Fruit fly (Drosophila melanogaster): ENCODE measurements around the gene Vha13.

The Vha13 gene

DNA sequence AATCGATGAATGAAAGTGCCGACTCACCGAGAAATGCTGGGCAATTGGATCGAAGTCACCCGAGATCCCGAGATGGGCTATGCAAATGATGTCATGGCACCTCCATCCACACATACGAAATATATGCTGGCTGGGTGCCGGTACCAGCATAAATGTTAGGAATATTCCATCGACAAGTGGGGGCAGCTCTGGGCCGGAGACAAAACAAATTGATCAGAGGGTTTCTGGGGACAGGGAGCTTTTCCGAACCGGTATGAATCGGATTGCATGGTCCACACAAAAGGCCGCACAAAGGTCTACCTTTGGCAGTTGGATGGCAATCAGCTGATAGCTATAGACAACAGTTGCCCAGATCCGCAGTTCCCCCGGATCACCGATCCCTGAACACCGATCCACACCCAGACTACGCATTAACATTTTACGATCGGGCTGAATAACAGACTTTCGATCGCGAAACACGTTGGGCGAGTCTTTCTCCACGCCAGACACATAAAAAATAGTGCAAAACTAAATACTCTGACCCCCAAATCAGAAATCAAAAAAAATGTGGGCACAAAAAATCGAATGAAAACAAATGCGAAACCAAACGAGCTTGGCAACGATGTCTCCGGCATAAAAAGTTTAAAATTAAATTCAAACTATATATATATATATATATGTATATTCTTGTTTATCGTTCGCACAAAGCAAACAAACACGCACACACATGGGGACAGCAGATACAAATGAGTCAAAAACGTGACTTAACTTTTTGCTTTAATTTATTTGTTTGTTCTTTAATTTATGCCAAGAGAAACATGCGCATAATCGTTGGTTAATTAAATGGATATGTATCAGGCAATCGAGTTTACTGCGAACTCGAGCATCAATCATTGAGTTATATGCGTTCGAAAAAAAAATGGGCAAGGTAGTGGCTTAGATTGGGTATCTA lies 18.6 kb downstream of the Vha13 start (continued):
- no peak for TF ChIP-seq CG7745 (tag; optimal IDR thresholded peaks at IDR 0.05)
- no peak for TF ChIP-seq gce (GFP tag; IDR thresholded peaks at IDR 0.05)
- TF ChIP-seq pita (GFP tag; optimal IDR thresholded peaks at IDR 0.05) = no peak
- TF ChIP-seq Antp (GFP tag; optimal IDR thresholded peaks at IDR 0.05) = no peak
- no peak for TF ChIP-seq CG6683 (GFP tag; optimal IDR thresholded peaks at IDR 0.05)
- no peak for TF ChIP-seq CG31388 (GFP tag; optimal IDR thresholded peaks at IDR 0.05)
- no peak for TF ChIP-seq rib (GFP tag; IDR thresholded peaks at IDR 0.05)
- no peak for TF ChIP-seq CG1529 (GFP tag; optimal IDR thresholded peaks at IDR 0.05)
- TF ChIP-seq esg (GFP tag; conservative IDR thresholded peaks at IDR 0.05) = no peak
- TF ChIP-seq Usf (GFP tag; optimal IDR thresholded peaks at IDR 0.05) = no peak
- no peak for TF ChIP-seq gt (GFP tag; IDR thresholded peaks at IDR 0.05)
- no peak for TF ChIP-seq MTF-1 (GFP tag; optimal IDR thresholded peaks at IDR 0.05; ENCODE audit: borderline replicate concordance)
- TF ChIP-seq MBD-R2 (GFP tag; IDR thresholded peaks at IDR 0.05) = no peak
- no peak for TF ChIP-seq CG7928 (GFP tag; optimal IDR thresholded peaks at IDR 0.05)
- TF ChIP-seq crc (GFP tag; optimal IDR thresholded peaks at IDR 0.05) = no peak
- TF ChIP-seq gcm (GFP tag; optimal IDR thresholded peaks at IDR 0.05) = peak; percentile 91
- TF ChIP-seq CG13123 (GFP tag; optimal IDR thresholded peaks at IDR 0.05) = no peak
- no peak for TF ChIP-seq CG12071 (GFP tag; optimal IDR thresholded peaks at IDR 0.05)
- no peak for TF ChIP-seq Ssrp (tag; optimal IDR thresholded peaks at IDR 0.05)
- TF ChIP-seq Spps (tag; optimal IDR thresholded peaks at IDR 0.05) = no peak
- no peak for TF ChIP-seq slp2 (GFP tag; optimal IDR thresholded peaks at IDR 0.05)
- no peak for TF ChIP-seq luna (GFP tag; optimal IDR thresholded peaks at IDR 0.05)
- TF ChIP-seq HLHmδ (GFP tag; optimal IDR thresholded peaks at IDR 0.05) = no peak
- no peak for TF ChIP-seq emc (GFP tag; optimal IDR thresholded peaks at IDR 0.05)
- TF ChIP-seq odd (GFP tag; optimal IDR thresholded peaks at IDR 0.05) = no peak
- TF ChIP-seq abd-A (tag; optimal IDR thresholded peaks at IDR 0.05) = peak; percentile 20
- no peak for TF ChIP-seq Hmr (GFP tag; optimal IDR thresholded peaks at IDR 0.05)
- TF ChIP-seq Doc3 (GFP tag; IDR thresholded peaks at IDR 0.05; ENCODE audit: partially characterized antibody) = no peak
- no peak for TF ChIP-seq Dip3 (GFP tag; optimal IDR thresholded peaks at IDR 0.05)
- TF ChIP-seq vvl (GFP tag; IDR thresholded peaks at IDR 0.05) = peak; percentile 60
- TF ChIP-seq Meics (GFP tag; optimal IDR thresholded peaks at IDR 0.05) = no peak
- TF ChIP-seq CG1832 (GFP tag; optimal IDR thresholded peaks at IDR 0.05) = no peak
- peak; percentile 2 for TF ChIP-seq CG34376 (GFP tag; optimal IDR thresholded peaks at IDR 0.05)
- TF ChIP-seq pros (GFP tag; optimal IDR thresholded peaks at IDR 0.05) = no peak
- TF ChIP-seq D19B (GFP tag; optimal IDR thresholded peaks at IDR 0.05) = no peak
- TF ChIP-seq CG13624 (GFP tag; optimal IDR thresholded peaks at IDR 0.05) = peak; percentile 0
- TF ChIP-seq CG11696 (GFP tag; IDR thresholded peaks at IDR 0.05) = no peak
- peak; percentile 98 for TF ChIP-seq CG13894 (tag; optimal IDR thresholded peaks at IDR 0.05)
- no peak for TF ChIP-seq Trl (optimal IDR thresholded peaks at IDR 0.05)
- TF ChIP-seq Trl (GFP tag; optimal IDR thresholded peaks at IDR 0.05) = no peak
- no peak for TF ChIP-seq CG10274 (GFP tag; optimal IDR thresholded peaks at IDR 0.05)
- TF ChIP-seq CG11456 (GFP tag; IDR thresholded peaks at IDR 0.05) = no peak
- no peak for TF ChIP-seq Gsc (GFP tag; IDR thresholded peaks at IDR 0.05)
- TF ChIP-seq CG7556 (GFP tag; optimal IDR thresholded peaks at IDR 0.05) = no peak
- TF ChIP-seq cwo (GFP tag; optimal IDR thresholded peaks at IDR 0.05) = peak; percentile 89
- no peak for TF ChIP-seq CG12942 (GFP tag; optimal IDR thresholded peaks at IDR 0.05)
- no peak for TF ChIP-seq ssp (GFP tag; IDR thresholded peaks at IDR 0.05)
- no peak for TF ChIP-seq CG34224 (GFP tag; IDR thresholded peaks at IDR 0.05; ENCODE audit: partially characterized antibody)
- TF ChIP-seq H15 (GFP tag; IDR thresholded peaks at IDR 0.05) = no peak
- TF ChIP-seq da (GFP tag; optimal IDR thresholded peaks at IDR 0.05) = no peak
